Fruit fly (Drosophila melanogaster) whole organism, embryonic: ENCODE results near the gene CG18081.

Source experiments
- Atf-2 ChIP-seq: fragments of 200-800 bp; sonication (Bioruptor generic); optimal IDR thresholded peaks from 2 replicates; lab custom pipeline; 2016; ENCODE audit warnings: missing biosample characterization, missing genetic modification characterization
- CG11247 ChIP-seq: fragments of 200-800 bp; sonication (Bioruptor generic); IDR thresholded peaks from 2 replicates; pipeline ENCODE4 v1.3.6; 2022; ENCODE audit warnings: missing biosample characterization, missing genetic modification characterization
- CG11560 ChIP-seq: fragments of 200-800 bp; sonication (Bioruptor generic); IDR thresholded peaks from 3 replicates; pipeline ENCODE4 v1.3.6; 2022; ENCODE audit warnings: missing biosample characterization, missing genetic modification characterization
- CG12236 ChIP-seq: fragments of 200-800 bp; sonication (Bioruptor generic); optimal IDR thresholded peaks from 2 replicates; lab custom pipeline; 2016; ENCODE audit warnings: missing biosample characterization, missing genetic modification characterization
- CG13894 ChIP-seq: fragments of 200-800 bp; sonication (Bioruptor generic); optimal IDR thresholded peaks from 3 replicates; lab custom pipeline; 2018; ENCODE audit warnings: missing biosample characterization, mild to moderate bottlenecking, missing genetic modification characterization, moderate library complexity
- CG14710 ChIP-seq: fragments of 200-800 bp; sonication (Bioruptor generic); optimal IDR thresholded peaks from 3 replicates; lab custom pipeline; 2019; ENCODE audit warnings: missing biosample characterization, mild to moderate bottlenecking, missing genetic modification characterization, moderate library complexity
- CG16779 ChIP-seq: fragments of 200-800 bp; sonication (Bioruptor generic); IDR thresholded peaks from 2 replicates; pipeline ENCODE4 v1.3.6; 2022; ENCODE audit warnings: missing biosample characterization, missing genetic modification characterization
- CG18476 ChIP-seq: fragments of 200-800 bp; sonication (Bioruptor generic); optimal IDR thresholded peaks from 2 replicates; lab custom pipeline; 2016; ENCODE audit warnings: missing biosample characterization, mild to moderate bottlenecking, missing genetic modification characterization
- CG2129 ChIP-seq: fragments of 200-800 bp; sonication (Bioruptor generic); IDR thresholded peaks from 2 replicates; pipeline ENCODE4 v1.3.6; 2022; ENCODE audit warnings: missing biosample characterization, missing genetic modification characterization; ENCODE audit not compliant: partially characterized antibody
- CG2678 ChIP-seq: fragments of 200-800 bp; sonication (Bioruptor generic); optimal IDR thresholded peaks from 3 replicates; lab custom pipeline; 2019; ENCODE audit warnings: missing biosample characterization, mild to moderate bottlenecking, missing genetic modification characterization, moderate library complexity
- CG4282 ChIP-seq: fragments of 200-800 bp; sonication (Bioruptor generic); optimal IDR thresholded peaks from 2 replicates; lab custom pipeline; 2016; ENCODE audit warnings: missing biosample characterization, missing genetic modification characterization
- CG4854 ChIP-seq: fragments of 200-800 bp; sonication (Bioruptor generic); optimal IDR thresholded peaks from 2 replicates; lab custom pipeline; 2016; ENCODE audit warnings: missing biosample characterization, missing genetic modification characterization, inconsistent platforms
- CG6765 ChIP-seq: fragments of 200-800 bp; sonication (Bioruptor generic); optimal IDR thresholded peaks from 3 replicates; lab custom pipeline; 2017; ENCODE audit warnings: missing biosample characterization, mild to moderate bottlenecking, missing genetic modification characterization
- CG7271 ChIP-seq: fragments of 200-800 bp; sonication (Bioruptor generic); optimal IDR thresholded peaks from 2 replicates; lab custom pipeline; 2018; ENCODE audit warnings: missing biosample characterization, mild to moderate bottlenecking, missing genetic modification characterization, moderate library complexity
- CG7556 ChIP-seq: fragments of 200-800 bp; sonication (Bioruptor generic); optimal IDR thresholded peaks from 2 replicates; lab custom pipeline; 2017; ENCODE audit warnings: missing biosample characterization, mild to moderate bottlenecking, missing genetic modification characterization
- CrebB ChIP-seq: fragments of 200-800 bp; sonication (Bioruptor generic); optimal IDR thresholded peaks from 3 replicates; lab custom pipeline; 2018; ENCODE audit warnings: missing biosample characterization, mild to moderate bottlenecking, missing genetic modification characterization
- D19A ChIP-seq: fragments of 200-800 bp; optimal IDR thresholded peaks from 3 replicates; lab custom pipeline; 2019; ENCODE audit warnings: missing biosample characterization, mild to moderate bottlenecking, missing genetic modification characterization, moderate library complexity
- D19B ChIP-seq: fragments of 200-800 bp; sonication (Bioruptor generic); optimal IDR thresholded peaks from 2 replicates; lab custom pipeline; 2017; ENCODE audit warnings: missing biosample characterization, mild to moderate bottlenecking, missing genetic modification characterization
- Dad ChIP-seq: fragments of 200-800 bp; sonication (Bioruptor generic); optimal IDR thresholded peaks from 3 replicates; lab custom pipeline; 2016; ENCODE audit warnings: missing biosample characterization, missing genetic modification characterization
- Eip74EF ChIP-seq, 2 experiments: fragments of 200-800 bp in 1 of 2; fragments of >200 bp in 1 of 2; sonication (Bioruptor generic) in 1 of 2; optimal IDR thresholded peaks; 2 replicates each; lab custom pipeline; 2017 to 2019; ENCODE audit warnings: missing biosample characterization in 2 of 2, missing genetic modification characterization in 2 of 2, mild to moderate bottlenecking in 1 of 2, moderate library complexity in 1 of 2
- Lhr ChIP-seq: fragments of 200-800 bp; sonication (Bioruptor generic); optimal IDR thresholded peaks from 3 replicates; lab custom pipeline; 2017; ENCODE audit warnings: mild to moderate bottlenecking, missing biosample characterization, missing genetic modification reagents, missing genetic modification characterization
- Rfx ChIP-seq: fragments of 200-800 bp; sonication (Bioruptor generic); IDR thresholded peaks from 2 replicates; pipeline ENCODE4 v1.3.6; 2022; ENCODE audit warnings: missing biosample characterization, missing genetic modification characterization
- Six4 ChIP-seq: fragments of 200-800 bp; sonication (Bioruptor generic); optimal IDR thresholded peaks from 2 replicates; lab custom pipeline; 2016; ENCODE audit warnings: missing biosample characterization, missing genetic modification characterization
- Spps ChIP-seq: fragments of 200-800 bp; sonication (Bioruptor generic); optimal IDR thresholded peaks from 2 replicates; lab custom pipeline; 2018; ENCODE audit warnings: missing biosample characterization, mild to moderate bottlenecking, missing genetic modification characterization
- Stat92E ChIP-seq, 3 experiments: fragments of >200 bp in 2 of 3; fragments of 200-800 bp in 1 of 3; sonication (Bioruptor generic) in 1 of 3; optimal IDR thresholded peaks; 2 replicates each; lab custom pipeline; 2017 to 2019; ENCODE audit warnings: missing biosample characterization in 3 of 3, missing genetic modification characterization in 3 of 3, mild to moderate bottlenecking in 1 of 3, moderate library complexity in 1 of 3
- Taf1 ChIP-seq: fragments of 200-800 bp; sonication (Bioruptor generic); IDR thresholded peaks from 2 replicates; pipeline ENCODE4 v1.3.6; 2022; ENCODE audit warnings: missing biosample characterization, missing genetic modification characterization
- Xrp1 ChIP-seq: fragments of 200-800 bp; sonication (Bioruptor generic); IDR thresholded peaks from 2 replicates; pipeline ENCODE4 v1.3.6; 2022; ENCODE audit warnings: missing biosample characterization, missing genetic modification characterization
- al ChIP-seq: fragments of 200-800 bp; sonication (Bioruptor generic); IDR thresholded peaks from 2 replicates; pipeline ENCODE4 v1.3.6; 2022; ENCODE audit warnings: missing biosample characterization, missing genetic modification characterization
- chn ChIP-seq: fragments of 200-800 bp; sonication (Bioruptor generic); optimal IDR thresholded peaks from 2 replicates; lab custom pipeline; 2016; ENCODE audit warnings: missing biosample characterization, missing genetic modification characterization
- ci ChIP-seq: fragments of 200-800 bp; sonication (Bioruptor generic); IDR thresholded peaks from 3 replicates; pipeline ENCODE4 v1.3.6; 2022; ENCODE audit warnings: missing biosample characterization, missing genetic modification characterization
- dmrt11E ChIP-seq: fragments of 200-800 bp; sonication (Bioruptor generic); optimal IDR thresholded peaks from 3 replicates; lab custom pipeline; 2018; ENCODE audit warnings: missing biosample characterization, mild to moderate bottlenecking, missing genetic modification characterization, moderate library complexity
- esg ChIP-seq: fragments of 200-800 bp; sonication (Bioruptor generic); conservative IDR thresholded peaks from 2 replicates; pipeline ENCODE4 v1.3.6; 2022; ENCODE audit warnings: missing biosample characterization, missing genetic modification characterization
- gcm ChIP-seq: fragments of 200-800 bp; sonication (Bioruptor generic); optimal IDR thresholded peaks from 2 replicates; lab custom pipeline; 2019; ENCODE audit warnings: missing biosample characterization, mild to moderate bottlenecking, missing genetic modification characterization, moderate library complexity
- gem ChIP-seq: fragments of 200-800 bp; sonication (Bioruptor generic); optimal IDR thresholded peaks from 2 replicates; lab custom pipeline; 2019; ENCODE audit warnings: missing biosample characterization, mild to moderate bottlenecking, missing genetic modification characterization, moderate library complexity
- gsb-n ChIP-seq: fragments of 200-800 bp; sonication (Bioruptor generic); optimal IDR thresholded peaks from 3 replicates; lab custom pipeline; 2018; ENCODE audit warnings: missing biosample characterization, mild to moderate bottlenecking, missing genetic modification characterization
- ind ChIP-seq: fragments of 200-800 bp; sonication (Bioruptor generic); optimal IDR thresholded peaks from 3 replicates; lab custom pipeline; 2016; ENCODE audit warnings: missing biosample characterization, missing genetic modification characterization
- knrl ChIP-seq: fragments of 200-800 bp; sonication (Bioruptor generic); IDR thresholded peaks from 3 replicates; pipeline ENCODE4 v1.3.6; 2022; ENCODE audit warnings: missing biosample characterization, missing genetic modification characterization; ENCODE audit not compliant: partially characterized antibody
- nerfin-2 ChIP-seq: fragments of 200-800 bp; sonication (Bioruptor generic); IDR thresholded peaks from 2 replicates; pipeline ENCODE4 v1.3.6; 2022; ENCODE audit warnings: missing biosample characterization, missing genetic modification characterization; ENCODE audit not compliant: partially characterized antibody
- pfk ChIP-seq: fragments of 200-800 bp; sonication (Bioruptor generic); optimal IDR thresholded peaks from 2 replicates; lab custom pipeline; 2018; ENCODE audit warnings: missing biosample characterization, mild to moderate bottlenecking, missing genetic modification characterization, moderate library complexity
- pho ChIP-seq: fragments of 200-800 bp; sonication (Bioruptor generic); optimal IDR thresholded peaks from 2 replicates; lab custom pipeline; 2016; ENCODE audit warnings: missing biosample characterization, missing genetic modification characterization
- sob ChIP-seq: fragments of 200-800 bp; sonication (Bioruptor generic); IDR thresholded peaks from 2 replicates; pipeline ENCODE4 v1.3.6; 2022; ENCODE audit warnings: missing biosample characterization, missing genetic modification characterization
- sr ChIP-seq: fragments of 200-800 bp; sonication (Bioruptor generic); IDR thresholded peaks from 3 replicates; pipeline ENCODE4 v1.3.6; 2022; ENCODE audit warnings: missing biosample characterization, missing genetic modification characterization
- stwl ChIP-seq: fragments of 200-800 bp; sonication (Bioruptor generic); optimal IDR thresholded peaks from 3 replicates; lab custom pipeline; 2018; ENCODE audit warnings: missing biosample characterization, mild to moderate bottlenecking, missing genetic modification characterization, moderate library complexity
- tgo ChIP-seq: fragments of 200-800 bp; sonication (Bioruptor generic); IDR thresholded peaks from 3 replicates; pipeline ENCODE4 v1.3.6; 2022; ENCODE audit warnings: missing biosample characterization, missing genetic modification characterization
- tin ChIP-seq: fragments of 200-800 bp; sonication (Bioruptor generic); optimal IDR thresholded peaks from 3 replicates; lab custom pipeline; 2016; ENCODE audit warnings: missing biosample characterization, missing genetic modification characterization
- tio ChIP-seq: fragments of 200-800 bp; sonication (Bioruptor generic); optimal IDR thresholded peaks from 2 replicates; lab custom pipeline; 2017; ENCODE audit warnings: missing biosample characterization, missing genetic modification characterization, inconsistent platforms
- unc-4 ChIP-seq: fragments of 200-800 bp; sonication (Bioruptor generic); IDR thresholded peaks from 2 replicates; pipeline ENCODE4 v1.3.6; 2022; ENCODE audit warnings: missing biosample characterization, missing genetic modification characterization; ENCODE audit not compliant: partially characterized antibody
- unpg ChIP-seq: fragments of 200-800 bp; sonication (Bioruptor generic); optimal IDR thresholded peaks from 3 replicates; lab custom pipeline; 2018; ENCODE audit warnings: missing biosample characterization, mild to moderate bottlenecking, missing genetic modification characterization, moderate library complexity

The CG18081 gene

DNA sequence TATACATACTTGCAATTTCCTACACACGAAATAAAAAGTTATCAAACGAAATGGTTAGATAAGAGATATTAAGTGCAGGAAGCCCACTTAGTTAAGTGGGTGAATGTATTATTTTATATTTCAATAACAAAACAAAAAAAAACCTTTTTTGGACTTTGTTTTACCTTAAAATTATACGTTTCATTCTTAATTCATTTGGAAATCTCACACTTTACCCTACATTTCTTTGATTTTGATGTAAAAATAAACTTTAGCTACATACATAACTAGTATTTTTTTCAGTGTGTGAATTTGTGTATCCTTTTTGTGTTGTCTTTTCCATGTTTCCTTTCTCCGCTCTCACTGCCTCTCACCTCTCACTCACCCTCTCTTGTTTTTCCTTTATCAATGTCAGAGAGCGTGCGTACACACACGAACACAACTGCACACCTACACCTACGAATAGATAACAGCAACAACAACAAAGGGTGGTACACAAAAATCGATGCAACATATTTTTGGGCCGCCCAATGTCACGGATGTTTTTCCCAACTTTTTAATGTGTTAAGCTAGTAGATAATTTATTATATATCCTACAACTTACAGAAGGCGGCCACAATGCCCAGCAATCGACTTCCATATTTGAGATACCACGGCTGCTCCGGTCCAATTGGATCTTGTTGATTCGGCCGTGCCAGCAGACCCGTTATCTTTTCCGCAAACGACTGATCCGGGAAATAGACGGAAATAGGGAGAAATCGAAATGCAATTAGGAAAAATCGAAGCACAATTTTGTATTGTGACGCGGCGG lies 19.6 kb downstream of the CG18081 start (continued):
- TF ChIP-seq Six4 (GFP tag; lab: Kevin White, UChicago), result peak; percentile 39
- TF ChIP-seq CG18476 (GFP tag; lab: Kevin White, UChicago), result peak; percentile 20
- TF ChIP-seq CG2129 (GFP tag; lab: Robert Waterston, UW), result no peak
- TF ChIP-seq ind, result peak; percentile 67
- TF ChIP-seq CG2678 (tag; lab: Kevin White, UChicago), result peak; percentile 89
- TF ChIP-seq Dad (GFP tag; lab: Kevin White, UChicago), result no peak
- peak; percentile 42 for TF ChIP-seq Atf-2 (GFP tag; lab: Kevin White, UChicago)
- TF ChIP-seq tgo, result peak; percentile 68; the same call in 2 of the 3 replicates
- TF ChIP-seq Lhr (GFP tag; lab: Kevin White, UChicago), result no peak
- TF ChIP-seq CG13894 (tag; lab: Kevin White, UChicago), result peak; percentile 80
- peak; percentile 81 for TF ChIP-seq unpg (GFP tag; lab: Kevin White, UChicago)
- peak; percentile 60 for TF ChIP-seq D19A (tag; lab: Kevin White, UChicago)
- TF ChIP-seq CG6765, result peak; percentile 59
- peak; percentile 63; the same call in 1 of the 2 replicates for TF ChIP-seq Rfx (GFP tag; lab: Robert Waterston, UW)
- TF ChIP-seq CG4282, result no peak
- TF ChIP-seq Xrp1 (GFP tag; lab: Robert Waterston, UW), result peak; percentile 76; the same call in 1 of the 2 replicates
- no peak for TF ChIP-seq pfk
- peak; percentile 76 for TF ChIP-seq gcm (GFP tag; lab: Kevin White, UChicago)
- TF ChIP-seq dmrt11E, result peak; percentile 75
- peak; percentile 62 for TF ChIP-seq D19B
- no peak for TF ChIP-seq sr (GFP tag; lab: Robert Waterston, UW)
- no peak for TF ChIP-seq CG4854 (GFP tag; lab: Kevin White, UChicago)
- peak in 1 of 3 experiments; percentile 34 for TF ChIP-seq Stat92E (GFP tag; optimal IDR thresholded peaks at IDR 0.05; lab: Kevin White, UChicago)
- no peak for TF ChIP-seq CG11560 (tag; lab: Robert Waterston, UW)
- no peak for TF ChIP-seq unc-4 (GFP tag; lab: Robert Waterston, UW)
- TF ChIP-seq chn (GFP tag; lab: Kevin White, UChicago), result peak; percentile 6
- peak; percentile 13 for TF ChIP-seq CG12236
- TF ChIP-seq CG14710 (tag; lab: Kevin White, UChicago), result peak; percentile 65
- 0 out of 2 replicates have a peak, but pooled peaks have one; percentile 7 for TF ChIP-seq Taf1
- peak; percentile 80 for TF ChIP-seq tio (GFP tag; lab: Kevin White, UChicago)
- peak; percentile 51 for TF ChIP-seq Spps (tag; lab: Kevin White, UChicago)
- TF ChIP-seq CG16779, result no peak
- TF ChIP-seq CG7556, result peak; percentile 88
- peak in 1 of 2 experiments; percentile 62 for TF ChIP-seq Eip74EF (GFP tag; optimal IDR thresholded peaks at IDR 0.05; lab: Kevin White, UChicago)
- TF ChIP-seq sob, result peak; percentile 54; the same call in 1 of the 2 replicates
- TF ChIP-seq pho, result peak; percentile 32
- TF ChIP-seq stwl (tag; lab: Kevin White, UChicago), result no peak
- peak; percentile 90 for TF ChIP-seq gem (tag; lab: Kevin White, UChicago)
- peak; percentile 74 for TF ChIP-seq gsb-n (tag; lab: Kevin White, UChicago)
- TF ChIP-seq al (GFP tag; lab: Robert Waterston, UW), result peak; percentile 42; the same call in 1 of the 2 replicates
- TF ChIP-seq tin (GFP tag; lab: Kevin White, UChicago), result peak; percentile 72
- TF ChIP-seq knrl, result no peak
- TF ChIP-seq CG11247 (GFP tag; lab: Robert Waterston, UW), result no peak
- no peak for TF ChIP-seq nerfin-2 (GFP tag; lab: Robert Waterston, UW)
- no peak for TF ChIP-seq CG7271 (tag; lab: Kevin White, UChicago)
- peak; percentile 72; the same call in 1 of the 3 replicates for TF ChIP-seq ci (GFP tag; lab: Robert Waterston, UW)
- TF ChIP-seq esg (GFP tag; lab: Robert Waterston, UW), result peak; percentile 68
- TF ChIP-seq CrebB (tag; lab: Kevin White, UChicago), result peak; percentile 58
